Fruit fly (Drosophila melanogaster) whole organism, embryonic: ENCODE measurements around the gene CG31875.

Experiments
- Aef1 ChIP-seq: fragments of 200-800 bp; sonication (Bioruptor generic); IDR thresholded peaks from 3 replicates; pipeline ENCODE4 v1.3.6; 2022; ENCODE audit warnings: missing biosample characterization, missing genetic modification characterization
- Atf-2 ChIP-seq: fragments of 200-800 bp; sonication (Bioruptor generic); optimal IDR thresholded peaks from 2 replicates; lab custom pipeline; 2016; ENCODE audit warnings: missing biosample characterization, missing genetic modification characterization
- Atf3 ChIP-seq: fragments of 200-800 bp; sonication (Bioruptor generic); optimal IDR thresholded peaks from 3 replicates; lab custom pipeline; 2016; ENCODE audit warnings: missing biosample characterization, missing genetic modification characterization
- Awh ChIP-seq: fragments of 200-800 bp; sonication (Bioruptor generic); IDR thresholded peaks from 2 replicates; pipeline ENCODE4, ENCODE4 v1.3.6; 2022; ENCODE audit warnings: missing biosample characterization, missing genetic modification characterization
- CG13424 ChIP-seq: fragments of 200-800 bp; sonication (Bioruptor generic); optimal IDR thresholded peaks from 2 replicates; lab custom pipeline; 2019; ENCODE audit warnings: missing biosample characterization, mild to moderate bottlenecking, missing genetic modification characterization, moderate library complexity
- CG14710 ChIP-seq: fragments of 200-800 bp; sonication (Bioruptor generic); optimal IDR thresholded peaks from 3 replicates; lab custom pipeline; 2019; ENCODE audit warnings: missing biosample characterization, mild to moderate bottlenecking, missing genetic modification characterization, moderate library complexity
- CG14965 ChIP-seq: fragments of 200-800 bp; sonication (Bioruptor generic); optimal IDR thresholded peaks from 2 replicates; lab custom pipeline; 2016; ENCODE audit warnings: missing biosample characterization, missing genetic modification characterization, borderline replicate concordance
- CG1529 ChIP-seq: fragments of 200-800 bp; sonication (Bioruptor generic); optimal IDR thresholded peaks from 3 replicates; lab custom pipeline; 2018; ENCODE audit warnings: missing biosample characterization, missing genetic modification characterization
- CG15696 ChIP-seq: fragments of 200-800 bp; sonication (Bioruptor generic); optimal IDR thresholded peaks from 2 replicates; lab custom pipeline; 2019; ENCODE audit warnings: missing biosample characterization, mild to moderate bottlenecking, missing genetic modification characterization, moderate library complexity
- CG2199 ChIP-seq: fragments of 200-800 bp; sonication (Bioruptor generic); IDR thresholded peaks from 3 replicates; pipeline ENCODE4 v1.3.6; 2022; ENCODE audit warnings: missing biosample characterization, missing genetic modification characterization
- CG2875 ChIP-seq: fragments of 200-800 bp; sonication (Bioruptor generic); optimal IDR thresholded peaks from 2 replicates; lab custom pipeline; 2017; ENCODE audit warnings: missing biosample characterization, mild to moderate bottlenecking, missing genetic modification characterization, missing genetic modification reagents
- CG31224 ChIP-seq: fragments of 200-800 bp; sonication (Bioruptor generic); IDR thresholded peaks from 2 replicates; pipeline ENCODE4 v1.3.6; 2022; ENCODE audit warnings: missing biosample characterization, missing genetic modification characterization
- CG34422 ChIP-seq: fragments of 200-800 bp; sonication (Bioruptor generic); IDR thresholded peaks from 3 replicates; pipeline ENCODE4 v1.3.6; 2022; ENCODE audit warnings: missing biosample characterization, missing genetic modification characterization
- CG4617 ChIP-seq: fragments of 200-800 bp; sonication (Bioruptor generic); optimal IDR thresholded peaks from 3 replicates; lab custom pipeline; 2016; ENCODE audit warnings: missing biosample characterization, missing genetic modification characterization, borderline replicate concordance
- CG5245 ChIP-seq: fragments of 200-800 bp; sonication (Bioruptor generic); optimal IDR thresholded peaks from 3 replicates; lab custom pipeline; 2016; ENCODE audit warnings: missing biosample characterization, missing genetic modification characterization
- CG6765 ChIP-seq: fragments of 200-800 bp; sonication (Bioruptor generic); optimal IDR thresholded peaks from 3 replicates; lab custom pipeline; 2017; ENCODE audit warnings: missing biosample characterization, mild to moderate bottlenecking, missing genetic modification characterization
- CkIIα-i1 ChIP-seq: fragments of 200-800 bp; sonication (Bioruptor generic); IDR thresholded peaks from 2 replicates; pipeline ENCODE4 v1.3.6; 2022; ENCODE audit warnings: missing biosample characterization, missing genetic modification characterization
- Doc3 ChIP-seq: fragments of 200-800 bp; sonication (Bioruptor generic); IDR thresholded peaks from 3 replicates; pipeline ENCODE4 v1.3.6; 2022; ENCODE audit warnings: missing biosample characterization, missing genetic modification characterization; ENCODE audit not compliant: partially characterized antibody
- Dp ChIP-seq: fragments of 200-800 bp; sonication (Bioruptor generic); optimal IDR thresholded peaks from 2 replicates; lab custom pipeline; 2018; ENCODE audit warnings: missing biosample characterization, mild to moderate bottlenecking, missing genetic modification characterization, moderate library complexity
- GATAe ChIP-seq: fragments of 200-800 bp; sonication (Bioruptor generic); conservative IDR thresholded peaks from 2 replicates; pipeline ENCODE4 v1.3.6; 2022; ENCODE audit warnings: missing biosample characterization, missing genetic modification characterization
- HHEX ChIP-seq: fragments of 200-800 bp; sonication (Bioruptor generic); optimal IDR thresholded peaks from 3 replicates; lab custom pipeline; 2017; ENCODE audit warnings: missing biosample characterization, mild to moderate bottlenecking, missing genetic modification characterization, missing genetic modification reagents
- HLH3B ChIP-seq: fragments of 200-800 bp; sonication (Bioruptor generic); IDR thresholded peaks from 2 replicates; pipeline ENCODE4 v1.3.6; 2022; ENCODE audit warnings: missing biosample characterization, missing genetic modification characterization
- HLH54F ChIP-seq: fragments of 200-800 bp; sonication (Bioruptor generic); optimal IDR thresholded peaks from 3 replicates; lab custom pipeline; 2016; ENCODE audit warnings: missing biosample characterization, missing genetic modification characterization
- Kr ChIP-seq: fragments of 200-800 bp; sonication (Bioruptor generic); optimal IDR thresholded peaks from 2 replicates; lab custom pipeline; 2017; ENCODE audit warnings: missing biosample characterization, mild to moderate bottlenecking, missing genetic modification characterization
- Lim3 ChIP-seq: fragments of 200-800 bp; sonication (Bioruptor generic); IDR thresholded peaks from 2 replicates; pipeline ENCODE4 v1.3.6; 2022; ENCODE audit warnings: missing biosample characterization, missing genetic modification characterization
- MTF-1 ChIP-seq: fragments of 200-800 bp; sonication (Bioruptor generic); optimal IDR thresholded peaks from 2 replicates; lab custom pipeline; 2018; ENCODE audit warnings: missing biosample characterization, mild to moderate bottlenecking, missing genetic modification characterization, borderline replicate concordance
- NC2β ChIP-seq: fragments of 200-800 bp; sonication (Bioruptor generic); optimal IDR thresholded peaks from 2 replicates; lab custom pipeline; 2016; ENCODE audit warnings: missing biosample characterization, missing genetic modification characterization
- Oaz ChIP-seq: fragments of 200-800 bp; sonication (Bioruptor generic); IDR thresholded peaks from 2 replicates; pipeline ENCODE4 v1.3.6; 2022; ENCODE audit warnings: missing biosample characterization, missing genetic modification characterization
- Oli ChIP-seq: fragments of 200-800 bp; sonication (Bioruptor generic); optimal IDR thresholded peaks from 2 replicates; lab custom pipeline; 2018; ENCODE audit warnings: missing biosample characterization, mild to moderate bottlenecking, missing genetic modification characterization, moderate library complexity
- Scr ChIP-seq: fragments of 200-800 bp; sonication (Bioruptor generic); IDR thresholded peaks from 2 replicates; pipeline ENCODE4 v1.3.6; 2022; ENCODE audit warnings: missing biosample characterization, missing genetic modification characterization; ENCODE audit not compliant: partially characterized antibody
- Xrp1 ChIP-seq: fragments of 200-800 bp; sonication (Bioruptor generic); IDR thresholded peaks from 2 replicates; pipeline ENCODE4 v1.3.6; 2022; ENCODE audit warnings: missing biosample characterization, missing genetic modification characterization
- YL-1 ChIP-seq: fragments of 200-800 bp; sonication (Bioruptor generic); optimal IDR thresholded peaks from 3 replicates; lab custom pipeline; 2017; ENCODE audit warnings: missing biosample characterization, mild to moderate bottlenecking, missing genetic modification characterization
- ci ChIP-seq: fragments of 200-800 bp; sonication (Bioruptor generic); IDR thresholded peaks from 3 replicates; pipeline ENCODE4 v1.3.6; 2022; ENCODE audit warnings: missing biosample characterization, missing genetic modification characterization
- corto ChIP-seq: fragments of 200-800 bp; sonication (Bioruptor generic); optimal IDR thresholded peaks from 2 replicates; lab custom pipeline; 2016; ENCODE audit warnings: missing biosample characterization, mild to moderate bottlenecking, missing genetic modification characterization, moderate library complexity
- croc ChIP-seq: fragments of 200-800 bp; sonication (Bioruptor generic); conservative IDR thresholded peaks from 3 replicates; pipeline ENCODE4 v1.3.6; 2022; ENCODE audit warnings: missing biosample characterization, missing genetic modification characterization
- ewg ChIP-seq: fragments of 200-800 bp; sonication (Bioruptor generic); optimal IDR thresholded peaks from 3 replicates; lab custom pipeline; 2017; ENCODE audit warnings: mild to moderate bottlenecking, missing biosample characterization, missing genetic modification reagents, missing genetic modification characterization
- h ChIP-seq: fragments of >200 bp; optimal IDR thresholded peaks from 2 replicates; lab custom pipeline; 2017
- hkb ChIP-seq, 2 experiments: fragments of 200-800 bp in 1 of 2; fragments of >200 bp in 1 of 2; sonication (Bioruptor generic) in 1 of 2; IDR thresholded peaks in 1 of 2; optimal IDR thresholded peaks in 1 of 2; 2 replicates each; pipeline versions ENCODE4 v1.3.6 to Lab custom; 2017 to 2022; ENCODE audit warnings: missing biosample characterization in 1 of 2, missing genetic modification characterization in 1 of 2
- kay ChIP-seq: fragments of 200-800 bp; sonication (Bioruptor generic); optimal IDR thresholded peaks from 2 replicates; lab custom pipeline; 2016; ENCODE audit warnings: missing biosample characterization, missing genetic modification characterization
- mam ChIP-seq: fragments of 200-800 bp; sonication (Bioruptor generic); optimal IDR thresholded peaks from 3 replicates; lab custom pipeline; 2016; ENCODE audit warnings: missing biosample characterization, missing genetic modification characterization
- nau ChIP-seq: fragments of 200-800 bp; sonication (Bioruptor generic); optimal IDR thresholded peaks from 3 replicates; lab custom pipeline; 2017; ENCODE audit warnings: missing biosample characterization, mild to moderate bottlenecking, missing genetic modification characterization, missing genetic modification reagents
- nom ChIP-seq: fragments of 200-800 bp; sonication (Bioruptor generic); optimal IDR thresholded peaks from 2 replicates; lab custom pipeline; 2017; ENCODE audit warnings: missing biosample characterization, missing genetic modification characterization, mild to moderate bottlenecking, moderate library complexity, missing genetic modification reagents
- pho ChIP-seq: fragments of 200-800 bp; sonication (Bioruptor generic); optimal IDR thresholded peaks from 2 replicates; lab custom pipeline; 2016; ENCODE audit warnings: missing biosample characterization, missing genetic modification characterization
- prd ChIP-seq, 3 experiments: fragments of >200 bp in 2 of 3; fragments of 200-800 bp in 1 of 3; sonication (Bioruptor generic) in 1 of 3; optimal IDR thresholded peaks in 2 of 3; IDR thresholded peaks in 1 of 3; 2 replicates in 2 of 3; 3 replicates in 1 of 3; pipeline versions ENCODE4 v1.3.6 to Lab custom; 2017 to 2022; ENCODE audit warnings: missing biosample characterization in 1 of 3, missing genetic modification characterization in 1 of 3
- pum ChIP-seq: fragments of 200-800 bp; sonication (Bioruptor generic); optimal IDR thresholded peaks from 2 replicates; lab custom pipeline; 2016; ENCODE audit warnings: missing biosample characterization, missing genetic modification characterization
- shn ChIP-seq: fragments of 200-800 bp; sonication (Bioruptor generic); optimal IDR thresholded peaks from 3 replicates; lab custom pipeline; 2016; ENCODE audit warnings: missing biosample characterization, missing genetic modification characterization
- zen2 ChIP-seq: fragments of 200-800 bp; sonication (Bioruptor generic); IDR thresholded peaks from 3 replicates; pipeline ENCODE4 v1.3.6; 2022; ENCODE audit warnings: missing biosample characterization, missing genetic modification characterization; ENCODE audit not compliant: partially characterized antibody

CG31875 gene

DNA sequence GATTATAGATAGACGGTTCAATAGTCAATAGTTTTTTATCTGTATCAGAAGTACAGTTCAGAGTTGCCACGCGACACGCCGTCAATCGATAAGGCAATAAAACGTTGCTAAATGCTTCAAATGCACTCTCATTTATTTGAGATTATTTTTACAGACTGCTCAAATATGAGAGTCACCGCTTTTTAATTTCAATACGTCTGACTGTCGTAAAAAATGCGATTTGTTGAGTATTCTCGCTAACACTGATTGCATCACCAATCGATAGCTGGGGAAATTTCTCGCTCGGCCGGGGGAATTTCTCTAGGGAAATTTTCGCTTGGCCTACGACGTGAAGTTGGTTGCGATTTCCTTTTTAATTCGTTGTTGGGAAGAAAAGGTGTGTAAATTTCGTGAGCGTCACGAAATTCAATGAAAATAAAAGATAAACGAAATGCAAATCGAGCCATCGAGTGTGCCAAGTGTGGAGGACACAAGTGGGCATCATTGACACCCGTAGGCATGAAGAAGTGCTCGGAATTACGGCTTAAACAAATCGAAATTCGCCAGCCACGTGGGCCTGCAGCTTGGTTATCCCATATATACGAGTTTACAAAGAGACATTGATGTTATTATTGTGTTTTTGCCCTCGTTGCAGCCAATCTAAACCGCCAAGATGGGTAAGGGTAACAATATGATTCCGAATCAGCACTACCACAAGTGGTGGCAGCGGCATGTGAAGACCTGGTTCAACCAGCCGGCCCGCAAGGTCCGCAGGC lies 35.4 kb downstream of the CG31875 start, which contains the start of the genes Dref and RpL13 (continued):
- TF ChIP-seq prd (optimal IDR thresholded peaks at IDR 0.05; lab: Kevin White, UChicago): no peak
- TF ChIP-seq prd (GFP tag; IDR thresholded peaks at IDR 0.05; lab: Robert Waterston, UW): peak; percentile 60
- TF ChIP-seq CG14965 (GFP tag; lab: Kevin White, UChicago): no peak
- peak; percentile 85 for TF ChIP-seq Scr
- TF ChIP-seq zen2 (GFP tag; lab: Robert Waterston, UW): no peak; the same call in 2 of the 3 replicates
- TF ChIP-seq GATAe (GFP tag; lab: Robert Waterston, UW): peak; percentile 28; the same call in 1 of the 2 replicates
- no peak for TF ChIP-seq hkb (optimal IDR thresholded peaks at IDR 0.05; lab: Kevin White, UChicago)
- TF ChIP-seq hkb (GFP tag; IDR thresholded peaks at IDR 0.05; lab: Robert Waterston, UW): peak; percentile 89
- TF ChIP-seq Aef1 (GFP tag; lab: Robert Waterston, UW): peak; percentile 47
- TF ChIP-seq shn (GFP tag; lab: Kevin White, UChicago): peak; percentile 82
- peak; percentile 98 for TF ChIP-seq CG6765 (GFP tag; lab: Kevin White, UChicago)
- peak; percentile 52; the same call in 1 of the 2 replicates for TF ChIP-seq HLH3B
- no peak for TF ChIP-seq nau (GFP tag; lab: Kevin White, UChicago)
- peak; percentile 94 for TF ChIP-seq HHEX (GFP tag; lab: Kevin White, UChicago)
- peak; percentile 70 for TF ChIP-seq CG4617 (GFP tag; lab: Kevin White, UChicago)
- peak; percentile 20; the same call in 1 of the 3 replicates for TF ChIP-seq croc (GFP tag; lab: Robert Waterston, UW)
- no peak for TF ChIP-seq h (lab: Kevin White, UChicago)
- peak; percentile 46 for TF ChIP-seq CG5245
- TF ChIP-seq CG15696: peak; percentile 55
- peak; percentile 95 for TF ChIP-seq NC2β (GFP tag; lab: Kevin White, UChicago)
- peak; percentile 96 for TF ChIP-seq MTF-1
- peak; percentile 74 for TF ChIP-seq Atf3
- peak; percentile 89 for TF ChIP-seq pho
- peak; percentile 100 for TF ChIP-seq YL-1 (GFP tag; lab: Kevin White, UChicago)
- peak; percentile 67 for TF ChIP-seq Doc3
- TF ChIP-seq Oli (tag; lab: Kevin White, UChicago): peak; percentile 61
- peak; percentile 80 for TF ChIP-seq CG13424
- no peak for TF ChIP-seq CG2199 (GFP tag; lab: Robert Waterston, UW)
- peak; percentile 36 for TF ChIP-seq kay (GFP tag; lab: Kevin White, UChicago)
- TF ChIP-seq ci (GFP tag; lab: Robert Waterston, UW): peak; percentile 98
- peak; percentile 77 for TF ChIP-seq corto (GFP tag; lab: Kevin White, UChicago)
- TF ChIP-seq CkIIα-i1: peak; percentile 3; the same call in 1 of the 2 replicates
- peak; percentile 67 for TF ChIP-seq pum
- peak; percentile 71 for TF ChIP-seq Oaz (GFP tag; lab: Robert Waterston, UW)
- TF ChIP-seq CG31224 (GFP tag; lab: Robert Waterston, UW): peak; percentile 68
- TF ChIP-seq CG1529 (GFP tag; lab: Kevin White, UChicago): peak; percentile 79
- peak; percentile 84 for TF ChIP-seq mam (GFP tag; lab: Kevin White, UChicago)
- TF ChIP-seq CG34422 (GFP tag; lab: Robert Waterston, UW): peak; percentile 77; the same call in 2 of the 3 replicates
- no peak for TF ChIP-seq Lim3 (GFP tag; lab: Robert Waterston, UW)
- peak; percentile 80 for TF ChIP-seq Atf-2 (GFP tag; lab: Kevin White, UChicago)
- TF ChIP-seq CG2875 (GFP tag; lab: Kevin White, UChicago): peak; percentile 91
- peak; percentile 12 for TF ChIP-seq Kr (GFP tag; lab: Kevin White, UChicago)
- TF ChIP-seq Dp (GFP tag; lab: Kevin White, UChicago): peak; percentile 73
- peak; percentile 92 for TF ChIP-seq CG14710
- TF ChIP-seq HLH54F (GFP tag; lab: Kevin White, UChicago): peak; percentile 80
- peak; percentile 75 for TF ChIP-seq Awh
- TF ChIP-seq ewg (GFP tag; lab: Kevin White, UChicago): peak; percentile 75
- peak; percentile 92 for TF ChIP-seq nom (GFP tag; lab: Kevin White, UChicago)
- TF ChIP-seq Xrp1 (GFP tag; lab: Robert Waterston, UW): peak; percentile 58; the same call in 1 of the 2 replicates
